Worm (Caenorhabditis elegans): ENCODE results near the gene sav-1.

Gene sav-1

ce11 chrX:2287977-2288387 is 990 bp upstream of the sav-1 start:
- peak; percentile 9 for TF ChIP-seq F13C5.2 (tag; optimal IDR thresholded peaks at IDR 0.05)
- TF ChIP-seq hmg-4 (GFP tag; optimal IDR thresholded peaks at IDR 0.05), result peak; percentile 67
- no peak for TF ChIP-seq ceh-13 (GFP tag; optimal IDR thresholded peaks at IDR 0.05)
- no peak for TF ChIP-seq hnd-1 (tag; optimal IDR thresholded peaks at IDR 0.05)
- TF ChIP-seq aly-1 (tag; optimal IDR thresholded peaks at IDR 0.05), result no peak

ce11 chrX:2276000-2276399 is 11.0 kb downstream of the sav-1 start:
- TF ChIP-seq sea-1 (GFP tag; conservative IDR thresholded peaks at IDR 0.05), result no peak
- TF ChIP-seq scrt-1 (GFP tag; IDR thresholded peaks at IDR 0.05), result no peak
- no peak for TF ChIP-seq B0310.2 (tag; optimal IDR thresholded peaks at IDR 0.05)
- TF ChIP-seq ama-1 (optimal IDR thresholded peaks at IDR 0.05), result no peak
- no peak for TF ChIP-seq hnd-1 (tag; optimal IDR thresholded peaks at IDR 0.05)
- TF ChIP-seq flt-1 (GFP tag; IDR thresholded peaks at IDR 0.05), result no peak
- TF ChIP-seq aly-1 (tag; optimal IDR thresholded peaks at IDR 0.05), result no peak
- no peak for TF ChIP-seq hmbx-1 (tag; optimal IDR thresholded peaks at IDR 0.05)
- TF ChIP-seq tra-4 (tag; optimal IDR thresholded peaks at IDR 0.05), result no peak
- TF ChIP-seq hmg-4 (GFP tag; optimal IDR thresholded peaks at IDR 0.05), result no peak
- TF ChIP-seq tbx-37 (GFP tag; conservative IDR thresholded peaks at IDR 0.05), result no peak
- no peak for TF ChIP-seq tbx-11 (GFP tag; IDR thresholded peaks at IDR 0.05)
- no peak for TF ChIP-seq ets-7 (tag; optimal IDR thresholded peaks at IDR 0.05)
- TF ChIP-seq pes-1 (GFP tag; IDR thresholded peaks at IDR 0.05), result no peak

ce11 chrX:2274237-2274636 is 12.8 kb downstream of the sav-1 start, which contains the start of gene AH9.4:
Gene AH9.4, minus strand, starts transcription at chrX:2274337.
- TF ChIP-seq flt-1 (GFP tag; IDR thresholded peaks at IDR 0.05) (no peak), tbx-37 (GFP tag; conservative IDR thresholded peaks at IDR 0.05) (no peak)

- no peak for TF ChIP-seq B0310.2 (tag; optimal IDR thresholded peaks at IDR 0.05)
- no peak for TF ChIP-seq flt-1 (GFP tag; IDR thresholded peaks at IDR 0.05)
- TF ChIP-seq F13C5.2 (tag; optimal IDR thresholded peaks at IDR 0.05), result no peak
- no peak for TF ChIP-seq sea-1 (GFP tag; conservative IDR thresholded peaks at IDR 0.05)
Measured at ce11 chrX:2271429-2271828, 15.6 kb downstream of the sav-1 start.

- no peak for TF ChIP-seq hmg-4 (GFP tag; optimal IDR thresholded peaks at IDR 0.05)
- TF ChIP-seq flt-1 (GFP tag; IDR thresholded peaks at IDR 0.05), result no peak
Measured at ce11 chrX:2267956-2268355, 19.0 kb downstream of the sav-1 start, which contains the start of gene AH9.6. Gene AH9.6, minus strand, starts transcription at chrX:2268138.

- no peak for TF ChIP-seq aly-1 (tag; optimal IDR thresholded peaks at IDR 0.05)
Measured at ce11 chrX:2266777-2267176, 20.2 kb downstream of the sav-1 start.

ce11 chrX:2266366-2266765 is 20.6 kb downstream of the sav-1 start:
- TF ChIP-seq ceh-36 (tag; optimal IDR thresholded peaks at IDR 0.05) (no peak), hmbx-1 (tag; optimal IDR thresholded peaks at IDR 0.05) (no peak), aly-1 (tag; optimal IDR thresholded peaks at IDR 0.05) (no peak), pes-1 (GFP tag; IDR thresholded peaks at IDR 0.05) (no peak)

ce11 chrX:2265069-2265468 is 21.9 kb downstream of the sav-1 start:
- TF ChIP-seq tbx-11 (GFP tag; IDR thresholded peaks at IDR 0.05) (no peak), aly-1 (tag; optimal IDR thresholded peaks at IDR 0.05) (no peak)

ce11 chrX:2262420-2262819 is 24.6 kb downstream of the sav-1 start:
- TF ChIP-seq hnd-1 (tag; optimal IDR thresholded peaks at IDR 0.05) (no peak), hmbx-1 (tag; optimal IDR thresholded peaks at IDR 0.05) (no peak), hmg-4 (GFP tag; optimal IDR thresholded peaks at IDR 0.05) (no peak), ama-1 (optimal IDR thresholded peaks at IDR 0.05) (no peak), ceh-36 (tag; optimal IDR thresholded peaks at IDR 0.05) (no peak), ets-7 (tag; optimal IDR thresholded peaks at IDR 0.05) (no peak), sea-1 (GFP tag; conservative IDR thresholded peaks at IDR 0.05) (no peak), tra-4 (tag; optimal IDR thresholded peaks at IDR 0.05) (no peak), scrt-1 (GFP tag; IDR thresholded peaks at IDR 0.05) (no peak), flt-1 (GFP tag; IDR thresholded peaks at IDR 0.05) (no peak), aly-1 (tag; optimal IDR thresholded peaks at IDR 0.05) (no peak), pes-1 (GFP tag; IDR thresholded peaks at IDR 0.05) (no peak), B0310.2 (tag; optimal IDR thresholded peaks at IDR 0.05) (no peak), tbx-37 (GFP tag; conservative IDR thresholded peaks at IDR 0.05) (no peak), ceh-13 (GFP tag; optimal IDR thresholded peaks at IDR 0.05) (no peak), F13C5.2 (tag; optimal IDR thresholded peaks at IDR 0.05) (no peak), tbx-11 (GFP tag; IDR thresholded peaks at IDR 0.05) (no peak)

- TF ChIP-seq tbx-11 (GFP tag; IDR thresholded peaks at IDR 0.05) (no peak), hmg-4 (GFP tag; optimal IDR thresholded peaks at IDR 0.05) (no peak)
Measured at ce11 chrX:2261003-2261402, 26.0 kb downstream of the sav-1 start, which contains the start of gene AH9.3. Gene AH9.3, minus strand, starts transcription at chrX:2261103.
